Worm (Caenorhabditis elegans): ENCODE results near the gene tag-30.

DNA sequence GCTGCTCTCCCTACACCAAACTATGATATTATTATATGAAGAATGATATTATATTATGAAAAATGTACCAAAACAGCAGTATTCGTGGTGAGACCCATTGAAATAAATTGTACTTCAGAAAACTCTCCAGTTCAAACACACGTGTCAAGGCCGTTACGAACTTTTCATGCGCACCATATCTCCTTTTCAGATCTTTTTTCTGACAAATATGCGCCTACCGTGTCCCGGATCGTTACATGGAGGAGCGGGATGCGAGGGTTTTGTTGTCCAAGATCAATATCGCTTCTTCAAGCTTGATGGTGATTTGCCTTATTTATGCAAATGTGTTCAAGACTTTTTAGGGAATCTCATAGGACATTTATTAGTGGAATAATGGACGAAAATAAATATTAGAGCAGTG is 48.7 kb upstream of the tag-30 start:
- TF ChIP-seq sea-1 (GFP tag; conservative IDR thresholded peaks at IDR 0.05) (no peak), ama-1 (optimal IDR thresholded peaks at IDR 0.05) (no peak), B0310.2 (tag; optimal IDR thresholded peaks at IDR 0.05) (no peak), tra-4 (tag; optimal IDR thresholded peaks at IDR 0.05) (no peak), ceh-13 (GFP tag; optimal IDR thresholded peaks at IDR 0.05) (no peak), hmg-4 (GFP tag; optimal IDR thresholded peaks at IDR 0.05) (no peak), hmbx-1 (tag; optimal IDR thresholded peaks at IDR 0.05) (no peak), pes-1 (GFP tag; IDR thresholded peaks at IDR 0.05) (no peak), scrt-1 (GFP tag; IDR thresholded peaks at IDR 0.05) (no peak), hnd-1 (tag; optimal IDR thresholded peaks at IDR 0.05) (no peak), flt-1 (GFP tag; IDR thresholded peaks at IDR 0.05) (no peak)

Measured in whole organism, early embryonic.